Fruit fly (Drosophila melanogaster) whole organism, embryonic: ENCODE results near the gene CG11768.

Source experiments
- CG10321 ChIP-seq: fragments of 200-800 bp; sonication (Bioruptor generic); IDR thresholded peaks from 2 replicates; pipeline ENCODE4 v1.3.6; 2022; ENCODE audit warnings: missing biosample characterization, missing genetic modification characterization
- CG10565 ChIP-seq: fragments of 200-800 bp; sonication (Bioruptor generic); optimal IDR thresholded peaks from 3 replicates; lab custom pipeline; 2016; ENCODE audit warnings: missing biosample characterization, mild to moderate bottlenecking, missing genetic modification characterization
- CG10979 ChIP-seq: fragments of 200-800 bp; sonication (Bioruptor generic); optimal IDR thresholded peaks from 2 replicates; lab custom pipeline; 2018; ENCODE audit warnings: missing biosample characterization, mild to moderate bottlenecking, missing genetic modification characterization, moderate library complexity
- CG13894 ChIP-seq: fragments of 200-800 bp; sonication (Bioruptor generic); optimal IDR thresholded peaks from 3 replicates; lab custom pipeline; 2018; ENCODE audit warnings: missing biosample characterization, mild to moderate bottlenecking, missing genetic modification characterization, moderate library complexity
- CG14050 ChIP-seq: fragments of 200-800 bp; sonication (Bioruptor generic); IDR thresholded peaks from 3 replicates; pipeline ENCODE4 v1.3.6; 2022; ENCODE audit warnings: missing biosample characterization, missing genetic modification characterization
- CG1602 ChIP-seq: fragments of 200-800 bp; sonication (Bioruptor generic); optimal IDR thresholded peaks from 3 replicates; lab custom pipeline; 2016; ENCODE audit warnings: missing biosample characterization, missing genetic modification characterization
- CG17568 ChIP-seq: fragments of 200-800 bp; sonication (Bioruptor generic); optimal IDR thresholded peaks from 2 replicates; lab custom pipeline; 2018; ENCODE audit warnings: missing biosample characterization, mild to moderate bottlenecking, missing genetic modification characterization, moderate library complexity
- CG2129 ChIP-seq: fragments of 200-800 bp; sonication (Bioruptor generic); IDR thresholded peaks from 2 replicates; pipeline ENCODE4 v1.3.6; 2022; ENCODE audit warnings: missing biosample characterization, missing genetic modification characterization; ENCODE audit not compliant: partially characterized antibody
- CG2875 ChIP-seq: fragments of 200-800 bp; sonication (Bioruptor generic); optimal IDR thresholded peaks from 2 replicates; lab custom pipeline; 2017; ENCODE audit warnings: missing biosample characterization, mild to moderate bottlenecking, missing genetic modification characterization, missing genetic modification reagents
- CG2889 ChIP-seq: fragments of 200-800 bp; sonication (Bioruptor generic); IDR thresholded peaks from 3 replicates; pipeline ENCODE4 v1.3.6; 2022; ENCODE audit warnings: missing biosample characterization, missing genetic modification characterization
- CG30403 ChIP-seq: fragments of 200-800 bp; sonication (Bioruptor generic); optimal IDR thresholded peaks from 3 replicates; lab custom pipeline; 2016; ENCODE audit warnings: missing biosample characterization, missing genetic modification characterization
- CG4820 ChIP-seq: fragments of 200-800 bp; sonication (Bioruptor generic); optimal IDR thresholded peaks from 3 replicates; lab custom pipeline; 2016; ENCODE audit warnings: missing biosample characterization, missing genetic modification characterization
- CG5180 ChIP-seq: fragments of 200-800 bp; sonication (Bioruptor generic); optimal IDR thresholded peaks from 3 replicates; lab custom pipeline; 2017; ENCODE audit warnings: missing biosample characterization, missing genetic modification characterization, mild to moderate bottlenecking, moderate library complexity, missing genetic modification reagents
- CG6175 ChIP-seq: fragments of 200-800 bp; sonication (Bioruptor generic); IDR thresholded peaks from 3 replicates; pipeline ENCODE4 v1.3.6; 2022; ENCODE audit warnings: missing biosample characterization, missing genetic modification characterization
- CG8359 ChIP-seq: fragments of 200-800 bp; sonication (Bioruptor generic); optimal IDR thresholded peaks from 2 replicates; lab custom pipeline; 2017; ENCODE audit warnings: missing biosample characterization, mild to moderate bottlenecking, missing genetic modification characterization, borderline replicate concordance
- CG9609 ChIP-seq: fragments of 200-800 bp; sonication (Bioruptor generic); optimal IDR thresholded peaks from 3 replicates; lab custom pipeline; 2016; ENCODE audit warnings: missing biosample characterization, missing genetic modification characterization
- CG9932 ChIP-seq: fragments of 200-800 bp; sonication (Bioruptor generic); IDR thresholded peaks from 2 replicates; pipeline ENCODE4 v1.3.6; 2022; ENCODE audit warnings: missing biosample characterization, missing genetic modification characterization
- CkIIα-i1 ChIP-seq: fragments of 200-800 bp; sonication (Bioruptor generic); IDR thresholded peaks from 2 replicates; pipeline ENCODE4 v1.3.6; 2022; ENCODE audit warnings: missing biosample characterization, missing genetic modification characterization
- Dad ChIP-seq: fragments of 200-800 bp; sonication (Bioruptor generic); optimal IDR thresholded peaks from 3 replicates; lab custom pipeline; 2016; ENCODE audit warnings: missing biosample characterization, missing genetic modification characterization
- Dip3 ChIP-seq: fragments of 200-800 bp; sonication (Bioruptor generic); optimal IDR thresholded peaks from 3 replicates; lab custom pipeline; 2016; ENCODE audit warnings: missing biosample characterization, missing genetic modification characterization
- Doc2 ChIP-seq: fragments of 200-800 bp; sonication (Bioruptor generic); IDR thresholded peaks from 2 replicates; pipeline ENCODE4 v1.3.6; 2022; ENCODE audit warnings: missing biosample characterization, missing genetic modification characterization
- Doc3 ChIP-seq: fragments of 200-800 bp; sonication (Bioruptor generic); IDR thresholded peaks from 3 replicates; pipeline ENCODE4 v1.3.6; 2022; ENCODE audit warnings: missing biosample characterization, missing genetic modification characterization; ENCODE audit not compliant: partially characterized antibody
- Hey ChIP-seq: fragments of 200-800 bp; sonication (Bioruptor generic); optimal IDR thresholded peaks from 3 replicates; lab custom pipeline; 2018; ENCODE audit warnings: missing biosample characterization, mild to moderate bottlenecking, missing genetic modification characterization
- Hmx ChIP-seq: fragments of 200-800 bp; sonication (Bioruptor generic); optimal IDR thresholded peaks from 2 replicates; lab custom pipeline; 2016; ENCODE audit warnings: missing biosample characterization, missing genetic modification characterization
- Lim3 ChIP-seq: fragments of 200-800 bp; sonication (Bioruptor generic); IDR thresholded peaks from 2 replicates; pipeline ENCODE4 v1.3.6; 2022; ENCODE audit warnings: missing biosample characterization, missing genetic modification characterization
- Mad ChIP-seq: fragments of 200-800 bp; sonication (Bioruptor generic); optimal IDR thresholded peaks from 2 replicates; lab custom pipeline; 2016; ENCODE audit warnings: missing biosample characterization, missing genetic modification characterization
- Myb ChIP-seq: fragments of 200-800 bp; sonication (Bioruptor generic); optimal IDR thresholded peaks from 2 replicates; lab custom pipeline; 2016; ENCODE audit warnings: missing biosample characterization, missing genetic modification characterization
- NC2β ChIP-seq: fragments of 200-800 bp; sonication (Bioruptor generic); optimal IDR thresholded peaks from 2 replicates; lab custom pipeline; 2016; ENCODE audit warnings: missing biosample characterization, missing genetic modification characterization
- Nf-YA ChIP-seq: fragments of 200-800 bp; sonication (Bioruptor generic); IDR thresholded peaks from 2 replicates; pipeline ENCODE4 v1.3.6; 2022; ENCODE audit warnings: missing biosample characterization, missing genetic modification characterization
- Oaz ChIP-seq: fragments of 200-800 bp; sonication (Bioruptor generic); IDR thresholded peaks from 2 replicates; pipeline ENCODE4 v1.3.6; 2022; ENCODE audit warnings: missing biosample characterization, missing genetic modification characterization
- bcd ChIP-seq: fragments of 200-800 bp; sonication (Bioruptor generic); optimal IDR thresholded peaks from 2 replicates; lab custom pipeline; 2017; ENCODE audit warnings: missing biosample characterization, mild to moderate bottlenecking, missing genetic modification characterization
- chinmo ChIP-seq: fragments of 200-800 bp; sonication (Bioruptor generic); IDR thresholded peaks from 4 replicates; pipeline ENCODE4 v1.3.6; 2022; ENCODE audit warnings: missing biosample characterization, missing genetic modification characterization; ENCODE audit not compliant: partially characterized antibody
- dati ChIP-seq: fragments of 200-800 bp; sonication (Bioruptor generic); IDR thresholded peaks from 2 replicates; pipeline ENCODE4 v1.3.6; 2022; ENCODE audit warnings: missing biosample characterization, missing genetic modification characterization
- dysf ChIP-seq: fragments of 200-800 bp; sonication (Bioruptor generic); IDR thresholded peaks from 3 replicates; pipeline ENCODE4 v1.3.6; 2022; ENCODE audit warnings: missing biosample characterization, missing genetic modification characterization
- fd102C ChIP-seq: fragments of 200-800 bp; sonication (Bioruptor generic); optimal IDR thresholded peaks from 2 replicates; lab custom pipeline; 2018; ENCODE audit warnings: missing biosample characterization, mild to moderate bottlenecking, missing genetic modification characterization, moderate library complexity
- fd3F ChIP-seq: fragments of 200-800 bp; sonication (Bioruptor generic); optimal IDR thresholded peaks from 2 replicates; lab custom pipeline; 2018; ENCODE audit warnings: missing biosample characterization, mild to moderate bottlenecking, missing genetic modification characterization, moderate library complexity
- fd96Cb ChIP-seq: fragments of 200-800 bp; sonication (Bioruptor generic); optimal IDR thresholded peaks from 2 replicates; lab custom pipeline; 2018; ENCODE audit warnings: missing biosample characterization, mild to moderate bottlenecking, missing genetic modification characterization, moderate library complexity
- ind ChIP-seq: fragments of 200-800 bp; sonication (Bioruptor generic); optimal IDR thresholded peaks from 3 replicates; lab custom pipeline; 2016; ENCODE audit warnings: missing biosample characterization, missing genetic modification characterization
- insv ChIP-seq, 2 experiments: fragments of 200-800 bp; sonication (Bioruptor generic); optimal IDR thresholded peaks; 3 replicates each; lab custom pipeline; 2016 to 2018; ENCODE audit warnings: missing biosample characterization in 2 of 2, missing genetic modification characterization in 2 of 2
- jumu ChIP-seq: fragments of 200-800 bp; sonication (Bioruptor generic); optimal IDR thresholded peaks from 3 replicates; lab custom pipeline; 2016; ENCODE audit warnings: missing biosample characterization, missing genetic modification characterization
- ken ChIP-seq: fragments of 200-800 bp; sonication (Bioruptor generic); IDR thresholded peaks from 3 replicates; pipeline ENCODE4 v1.3.6; 2022; ENCODE audit warnings: missing biosample characterization, missing genetic modification characterization
- lmd ChIP-seq: fragments of 200-800 bp; sonication (Bioruptor generic); IDR thresholded peaks from 2 replicates; pipeline ENCODE4 v1.3.6; 2022; ENCODE audit warnings: missing biosample characterization, missing genetic modification characterization
- luna ChIP-seq: fragments of 200-800 bp; sonication (Bioruptor generic); optimal IDR thresholded peaks from 2 replicates; lab custom pipeline; 2016; ENCODE audit warnings: missing biosample characterization, missing genetic modification characterization
- nau ChIP-seq: fragments of 200-800 bp; sonication (Bioruptor generic); optimal IDR thresholded peaks from 3 replicates; lab custom pipeline; 2017; ENCODE audit warnings: missing biosample characterization, mild to moderate bottlenecking, missing genetic modification characterization, missing genetic modification reagents
- nerfin-1 ChIP-seq: fragments of 200-800 bp; sonication (Bioruptor generic); optimal IDR thresholded peaks from 3 replicates; lab custom pipeline; 2019; ENCODE audit warnings: missing biosample characterization, mild to moderate bottlenecking, missing genetic modification characterization, moderate library complexity
- sens ChIP-seq: fragments of 200-800 bp; sonication (Bioruptor generic); peaks from one replicate; lab custom pipeline; 2016; ENCODE audit warnings: missing biosample characterization, missing genetic modification characterization
- sob ChIP-seq: fragments of 200-800 bp; sonication (Bioruptor generic); IDR thresholded peaks from 2 replicates; pipeline ENCODE4 v1.3.6; 2022; ENCODE audit warnings: missing biosample characterization, missing genetic modification characterization
- twi ChIP-seq: fragments of 200-800 bp; optimal IDR thresholded peaks from 2 replicates; lab custom pipeline; 2019; ENCODE audit warnings: missing biosample characterization, mild to moderate bottlenecking, missing genetic modification characterization, moderate library complexity
- unc-4 ChIP-seq: fragments of 200-800 bp; sonication (Bioruptor generic); IDR thresholded peaks from 2 replicates; pipeline ENCODE4 v1.3.6; 2022; ENCODE audit warnings: missing biosample characterization, missing genetic modification characterization; ENCODE audit not compliant: partially characterized antibody
- zen ChIP-seq: fragments of 200-800 bp; sonication (Bioruptor generic); optimal IDR thresholded peaks from 3 replicates; lab custom pipeline; 2018; ENCODE audit warnings: missing biosample characterization, mild to moderate bottlenecking, missing genetic modification characterization, moderate library complexity

The CG11768 gene

DNA sequence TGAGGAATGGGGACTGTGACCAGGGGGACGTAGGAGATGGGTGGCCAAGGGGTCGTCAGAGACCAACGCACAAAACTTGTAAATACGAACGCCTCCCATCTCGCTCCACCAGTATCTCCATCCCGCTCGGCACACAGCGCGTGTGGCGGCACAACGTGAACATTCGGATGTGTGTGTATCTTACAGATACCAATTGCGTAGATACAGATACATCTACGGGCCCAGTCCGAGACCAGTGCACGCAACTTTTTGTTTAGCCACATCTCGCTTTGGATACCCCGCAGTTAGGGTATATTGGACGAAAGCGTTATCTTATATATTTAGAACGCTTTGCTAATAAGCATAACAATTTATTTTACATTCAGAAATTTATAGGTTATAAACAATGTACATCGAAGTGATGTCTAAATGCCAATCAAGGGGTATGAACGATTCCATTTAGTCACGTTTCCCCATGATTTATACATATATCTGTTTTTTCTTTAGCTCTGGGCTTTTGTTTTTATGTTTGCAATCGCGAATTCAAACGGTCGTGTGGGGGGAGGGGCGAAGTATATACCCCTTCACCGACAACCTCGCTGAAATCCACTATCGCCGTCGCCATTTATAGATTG is 43.4 kb upstream of the CG11768 start (continued):
- peak; percentile 99 for TF ChIP-seq CG2889 (GFP tag; lab: Robert Waterston, UW)
- TF ChIP-seq CG9932 (GFP tag; lab: Robert Waterston, UW): peak; percentile 99
- TF ChIP-seq nau: peak; percentile 99
- peak; percentile 97 for TF ChIP-seq CG8359 (GFP tag; lab: Kevin White, UChicago)
- TF ChIP-seq ind (GFP tag; lab: Kevin White, UChicago): peak; percentile 99
- peak; percentile 99 for TF ChIP-seq dysf (GFP tag; lab: Robert Waterston, UW)
- peak; percentile 99 for TF ChIP-seq fd96Cb (tag; lab: Kevin White, UChicago)
- peak; percentile 99 for TF ChIP-seq bcd (GFP tag; lab: Kevin White, UChicago)
- TF ChIP-seq Myb (GFP tag; lab: Kevin White, UChicago): peak; percentile 93
- peak; percentile 98 for TF ChIP-seq CG4820 (GFP tag; lab: Kevin White, UChicago)
- TF ChIP-seq CG10565 (GFP tag; lab: Kevin White, UChicago): peak; percentile 95
- peak; percentile 95 for TF ChIP-seq twi (tag; lab: Kevin White, UChicago)
- TF ChIP-seq insv (GFP tag; optimal IDR thresholded peaks at IDR 0.05; lab: Kevin White, UChicago): peak; percentile 69 to 77
- peak; percentile 35; the same call in 1 of the 2 replicates for TF ChIP-seq unc-4 (GFP tag; lab: Robert Waterston, UW)
- TF ChIP-seq sens (GFP tag; lab: Kevin White, UChicago): peak; percentile 100
- TF ChIP-seq CkIIα-i1: peak; percentile 95
- no peak; the same call in none of the 2 replicates for TF ChIP-seq Doc2 (GFP tag; lab: Robert Waterston, UW)
- TF ChIP-seq sob (GFP tag; lab: Robert Waterston, UW): peak; percentile 99
- TF ChIP-seq CG10321 (GFP tag; lab: Robert Waterston, UW): peak; percentile 85
- peak; percentile 99 for TF ChIP-seq Mad
- TF ChIP-seq Lim3: peak; percentile 97
- peak; percentile 98 for TF ChIP-seq CG2875 (GFP tag; lab: Kevin White, UChicago)
- peak; percentile 99 for TF ChIP-seq fd3F
- peak; percentile 99 for TF ChIP-seq CG13894 (tag; lab: Kevin White, UChicago)
- peak; percentile 98 for TF ChIP-seq CG17568 (GFP tag; lab: Kevin White, UChicago)
- TF ChIP-seq Dad (GFP tag; lab: Kevin White, UChicago): peak; percentile 99
- TF ChIP-seq chinmo (GFP tag; lab: Robert Waterston, UW): peak; percentile 96
- TF ChIP-seq CG6175 (GFP tag; lab: Robert Waterston, UW): peak; percentile 97
- TF ChIP-seq Hmx (GFP tag; lab: Kevin White, UChicago): peak; percentile 97
- peak; percentile 99 for TF ChIP-seq lmd
- peak; percentile 98 for TF ChIP-seq CG10979 (tag; lab: Kevin White, UChicago)
- TF ChIP-seq CG2129 (GFP tag; lab: Robert Waterston, UW): no peak
- peak; percentile 98 for TF ChIP-seq CG1602
- peak; percentile 98 for TF ChIP-seq ken (GFP tag; lab: Robert Waterston, UW)
- TF ChIP-seq Doc3 (GFP tag; lab: Robert Waterston, UW): no peak
- peak; percentile 99 for TF ChIP-seq CG30403
- peak; percentile 98 for TF ChIP-seq NC2β (GFP tag; lab: Kevin White, UChicago)
- peak; percentile 94 for TF ChIP-seq CG5180 (GFP tag; lab: Kevin White, UChicago)
- peak; percentile 96 for TF ChIP-seq zen (tag; lab: Kevin White, UChicago)
- TF ChIP-seq luna: peak; percentile 98
- TF ChIP-seq CG14050: peak; percentile 99
- TF ChIP-seq jumu (GFP tag; lab: Kevin White, UChicago): peak; percentile 98
- peak; percentile 94 for TF ChIP-seq dati (GFP tag; lab: Robert Waterston, UW)
- TF ChIP-seq Nf-YA (GFP tag; lab: Robert Waterston, UW): peak; percentile 98
- peak; percentile 98 for TF ChIP-seq Oaz (GFP tag; lab: Robert Waterston, UW)
- peak; percentile 98 for TF ChIP-seq CG9609 (GFP tag; lab: Kevin White, UChicago)
- TF ChIP-seq nerfin-1 (tag; lab: Kevin White, UChicago): peak; percentile 96
- TF ChIP-seq Dip3 (GFP tag; lab: Kevin White, UChicago): peak; percentile 99
- TF ChIP-seq Hey: peak; percentile 94
- peak; percentile 78 for TF ChIP-seq fd102C (GFP tag; lab: Kevin White, UChicago)
